Fruit fly (Drosophila melanogaster): ENCODE measurements around the gene CG33965.

DNA sequence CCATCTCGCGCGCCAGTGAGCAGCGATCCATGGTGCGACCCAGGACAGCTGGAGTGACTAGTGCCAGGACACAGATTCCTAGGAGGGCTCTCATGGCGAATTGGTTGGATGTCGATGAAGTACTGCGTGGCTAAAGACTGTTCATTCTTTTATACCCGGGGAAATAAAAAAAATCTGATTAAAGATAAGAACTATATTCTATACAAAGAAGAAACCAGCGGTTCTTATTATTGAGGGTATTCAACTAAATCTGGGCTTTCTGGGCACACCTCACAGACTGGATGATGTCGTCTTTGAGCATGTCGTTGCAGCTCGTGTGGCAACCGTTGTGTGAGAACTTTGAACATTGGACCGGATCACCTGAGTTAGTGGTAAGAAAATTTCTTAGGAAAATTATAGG lies 37.5 kb upstream of the CG33965 start, which contains the start of gene LysX:
- no peak for TF ChIP-seq CG8478 (optimal IDR thresholded peaks at IDR 0.05)
- TF ChIP-seq usp (GFP tag; optimal IDR thresholded peaks at IDR 0.05), result no peak
- TF ChIP-seq psq (optimal IDR thresholded peaks at IDR 0.05), result no peak
- no peak for TF ChIP-seq Dll (optimal IDR thresholded peaks at IDR 0.05)
